Fruit fly (Drosophila melanogaster): Measurements from ENCODE around the gene CG12237.

CG12237 gene

dm6 chrX:19606971-19607370 is 35.7 kb downstream of the CG12237 start:
- TF ChIP-seq CG7101 (tag; optimal IDR thresholded peaks at IDR 0.05) = no peak
- TF ChIP-seq cnc (optimal IDR thresholded peaks at IDR 0.05) = peak in 1 of 2 experiments; percentile 44

- TF ChIP-seq ovo (GFP tag; optimal IDR thresholded peaks at IDR 0.05) (no peak), CG7101 (tag; optimal IDR thresholded peaks at IDR 0.05) (no peak), bab1 (GFP tag; optimal IDR thresholded peaks at IDR 0.05) (no peak), CG5204 (GFP tag; optimal IDR thresholded peaks at IDR 0.05) (no peak), Crg-1 (GFP tag; optimal IDR thresholded peaks at IDR 0.05) (no peak), CG1620 (GFP tag; optimal IDR thresholded peaks at IDR 0.05) (no peak), CG12768 (GFP tag; optimal IDR thresholded peaks at IDR 0.05) (no peak), cnc (optimal IDR thresholded peaks at IDR 0.05) (no peak), tj (GFP tag; optimal IDR thresholded peaks at IDR 0.05) (no peak), pad (GFP tag; optimal IDR thresholded peaks at IDR 0.05) (no peak), cic (GFP tag; optimal IDR thresholded peaks at IDR 0.05) (no peak), kay (GFP tag; ENCODE audit: borderline replicate concordance) (no peak), CG14711 (tag; optimal IDR thresholded peaks at IDR 0.05) (no peak), CG7045 (GFP tag; optimal IDR thresholded peaks at IDR 0.05) (no peak), toe (GFP tag; optimal IDR thresholded peaks at IDR 0.05) (no peak), Hr96 (GFP tag; optimal IDR thresholded peaks at IDR 0.05) (no peak), CG33017 (tag; optimal IDR thresholded peaks at IDR 0.05) (no peak), Clk (GFP tag; optimal IDR thresholded peaks at IDR 0.05) (no peak), CG11617 (GFP tag; optimal IDR thresholded peaks at IDR 0.05) (no peak), Mnt (GFP tag; optimal IDR thresholded peaks at IDR 0.05) (no peak)
These were observed 36.1 kb downstream of the CG12237 start for dm6 chrX:19606558-19606957.

- TF ChIP-seq CG11617 (GFP tag; optimal IDR thresholded peaks at IDR 0.05) (no peak), CG33017 (tag; optimal IDR thresholded peaks at IDR 0.05) (no peak), pad (GFP tag; optimal IDR thresholded peaks at IDR 0.05) (peak; percentile 51), Crg-1 (GFP tag; optimal IDR thresholded peaks at IDR 0.05) (no peak), CG7045 (GFP tag; optimal IDR thresholded peaks at IDR 0.05) (no peak), CG1620 (GFP tag; optimal IDR thresholded peaks at IDR 0.05) (no peak), ovo (GFP tag; optimal IDR thresholded peaks at IDR 0.05) (peak; percentile 96), CG12768 (GFP tag; optimal IDR thresholded peaks at IDR 0.05) (no peak)
These were observed 36.8 kb downstream of the CG12237 start for dm6 chrX:19605915-19606314.

- TF ChIP-seq tj (GFP tag; optimal IDR thresholded peaks at IDR 0.05) (peak; percentile 20), kay (GFP tag; ENCODE audit: borderline replicate concordance) (no peak), CG5204 (GFP tag; optimal IDR thresholded peaks at IDR 0.05) (no peak), CG7045 (GFP tag; optimal IDR thresholded peaks at IDR 0.05) (no peak), Clk (GFP tag; optimal IDR thresholded peaks at IDR 0.05) (no peak), CG11617 (GFP tag; optimal IDR thresholded peaks at IDR 0.05) (no peak), CG1620 (GFP tag; optimal IDR thresholded peaks at IDR 0.05) (peak; percentile 55), CG7101 (tag; optimal IDR thresholded peaks at IDR 0.05) (peak; percentile 44), ovo (GFP tag; optimal IDR thresholded peaks at IDR 0.05) (peak; percentile 7), CG12768 (GFP tag; optimal IDR thresholded peaks at IDR 0.05) (peak; percentile 17), Hr96 (GFP tag; optimal IDR thresholded peaks at IDR 0.05) (no peak), bab1 (GFP tag; optimal IDR thresholded peaks at IDR 0.05) (peak; percentile 68), cnc (optimal IDR thresholded peaks at IDR 0.05) (no peak), CG14711 (tag; optimal IDR thresholded peaks at IDR 0.05) (no peak), Mnt (GFP tag; optimal IDR thresholded peaks at IDR 0.05) (peak; percentile 59), toe (GFP tag; optimal IDR thresholded peaks at IDR 0.05) (no peak), pad (GFP tag; optimal IDR thresholded peaks at IDR 0.05) (no peak), Crg-1 (GFP tag; optimal IDR thresholded peaks at IDR 0.05) (peak; percentile 16), CG33017 (tag; optimal IDR thresholded peaks at IDR 0.05) (no peak), cic (GFP tag; optimal IDR thresholded peaks at IDR 0.05) (peak; percentile 16)
These were observed 37.7 kb downstream of the CG12237 start, which contains the start of gene CG14207 for dm6 chrX:19604997-19605396. TSS of gene CG14207 (plus strand) at chrX:19605199.

dm6 chrX:19603953-19604352 is 38.7 kb downstream of the CG12237 start:
- peak; percentile 2 for TF ChIP-seq CG5204 (GFP tag; optimal IDR thresholded peaks at IDR 0.05)
- TF ChIP-seq CG7045 (GFP tag; optimal IDR thresholded peaks at IDR 0.05) = peak; percentile 14
- no peak for TF ChIP-seq kay (GFP tag; ENCODE audit: borderline replicate concordance)

- TF ChIP-seq Crg-1 (GFP tag; optimal IDR thresholded peaks at IDR 0.05) = no peak
- no peak for TF ChIP-seq CG12768 (GFP tag; optimal IDR thresholded peaks at IDR 0.05)
- TF ChIP-seq kay (GFP tag; ENCODE audit: borderline replicate concordance) = no peak
- no peak for TF ChIP-seq Hr96 (GFP tag; optimal IDR thresholded peaks at IDR 0.05)
- no peak for TF ChIP-seq Mnt (GFP tag; optimal IDR thresholded peaks at IDR 0.05)
- no peak for TF ChIP-seq cnc (optimal IDR thresholded peaks at IDR 0.05)
- TF ChIP-seq toe (GFP tag; optimal IDR thresholded peaks at IDR 0.05) = no peak
- no peak for TF ChIP-seq Clk (GFP tag; optimal IDR thresholded peaks at IDR 0.05)
- no peak for TF ChIP-seq ovo (GFP tag; optimal IDR thresholded peaks at IDR 0.05)
- TF ChIP-seq CG14711 (tag; optimal IDR thresholded peaks at IDR 0.05) = no peak
- no peak for TF ChIP-seq CG7045 (GFP tag; optimal IDR thresholded peaks at IDR 0.05)
- TF ChIP-seq CG33017 (tag; optimal IDR thresholded peaks at IDR 0.05) = no peak
- TF ChIP-seq CG5204 (GFP tag; optimal IDR thresholded peaks at IDR 0.05) = no peak
- TF ChIP-seq CG11617 (GFP tag; optimal IDR thresholded peaks at IDR 0.05) = no peak
- TF ChIP-seq CG1620 (GFP tag; optimal IDR thresholded peaks at IDR 0.05) = no peak
- no peak for TF ChIP-seq cic (GFP tag; optimal IDR thresholded peaks at IDR 0.05)
- no peak for TF ChIP-seq bab1 (GFP tag; optimal IDR thresholded peaks at IDR 0.05)
- no peak for TF ChIP-seq tj (GFP tag; optimal IDR thresholded peaks at IDR 0.05)
- TF ChIP-seq pad (GFP tag; optimal IDR thresholded peaks at IDR 0.05) = no peak
- TF ChIP-seq CG7101 (tag; optimal IDR thresholded peaks at IDR 0.05) = no peak
These were observed 40.2 kb downstream of the CG12237 start for dm6 chrX:19602483-19602882.

dm6 chrX:19601644-19602043 is 41.0 kb downstream of the CG12237 start, which contains the start of gene CG14220:
TSS of gene CG14220 (minus strand) at chrX:19601851.
- TF ChIP-seq tj (GFP tag; optimal IDR thresholded peaks at IDR 0.05) (peak; percentile 42), CG5204 (GFP tag; optimal IDR thresholded peaks at IDR 0.05) (no peak), Clk (GFP tag; optimal IDR thresholded peaks at IDR 0.05) (no peak), Hr96 (GFP tag; optimal IDR thresholded peaks at IDR 0.05) (no peak), CG7101 (tag; optimal IDR thresholded peaks at IDR 0.05) (peak; percentile 36), bab1 (GFP tag; optimal IDR thresholded peaks at IDR 0.05) (peak; percentile 49), kay (GFP tag; ENCODE audit: borderline replicate concordance) (no peak), Crg-1 (GFP tag; optimal IDR thresholded peaks at IDR 0.05) (peak; percentile 23), CG1620 (GFP tag; optimal IDR thresholded peaks at IDR 0.05) (peak; percentile 8), cnc (optimal IDR thresholded peaks at IDR 0.05) (no peak), CG11617 (GFP tag; optimal IDR thresholded peaks at IDR 0.05) (no peak), CG12768 (GFP tag; optimal IDR thresholded peaks at IDR 0.05) (no peak), CG7045 (GFP tag; optimal IDR thresholded peaks at IDR 0.05) (no peak), CG33017 (tag; optimal IDR thresholded peaks at IDR 0.05) (no peak), cic (GFP tag; optimal IDR thresholded peaks at IDR 0.05) (peak; percentile 29), pad (GFP tag; optimal IDR thresholded peaks at IDR 0.05) (peak; percentile 11), Mnt (GFP tag; optimal IDR thresholded peaks at IDR 0.05) (peak; percentile 57), ovo (GFP tag; optimal IDR thresholded peaks at IDR 0.05) (peak; percentile 10), CG14711 (tag; optimal IDR thresholded peaks at IDR 0.05) (peak; percentile 94), toe (GFP tag; optimal IDR thresholded peaks at IDR 0.05) (no peak)
